Fruit fly (Drosophila melanogaster) whole organism: ENCODE results near the gene CG18549.

Source experiments
- CG8478 ChIP-seq: fragments of >200 bp; optimal IDR thresholded peaks from 2 replicates; lab custom pipeline; 2018; ENCODE audit warnings: inconsistent platforms
- Dll ChIP-seq: fragments of >200 bp; optimal IDR thresholded peaks from 2 replicates; lab custom pipeline; 2017
- EcR ChIP-seq, 2 experiments: fragments of >200 bp; optimal IDR thresholded peaks; 2 replicates each; lab custom pipeline; 2017; ENCODE audit warnings: missing biosample characterization in 2 of 2, missing genetic modification characterization in 2 of 2, missing genetic modification reagents in 2 of 2
- pan ChIP-seq: fragments of >200 bp; optimal IDR thresholded peaks from 2 replicates; lab custom pipeline; 2017
- psq ChIP-seq: fragments of >200 bp; optimal IDR thresholded peaks from 2 replicates; lab custom pipeline; 2017
- usp ChIP-seq: fragments of >200 bp; optimal IDR thresholded peaks from 2 replicates; lab custom pipeline; 2017; ENCODE audit warnings: missing biosample characterization, missing genetic modification characterization, mixed read lengths

Gene CG18549

DNA sequence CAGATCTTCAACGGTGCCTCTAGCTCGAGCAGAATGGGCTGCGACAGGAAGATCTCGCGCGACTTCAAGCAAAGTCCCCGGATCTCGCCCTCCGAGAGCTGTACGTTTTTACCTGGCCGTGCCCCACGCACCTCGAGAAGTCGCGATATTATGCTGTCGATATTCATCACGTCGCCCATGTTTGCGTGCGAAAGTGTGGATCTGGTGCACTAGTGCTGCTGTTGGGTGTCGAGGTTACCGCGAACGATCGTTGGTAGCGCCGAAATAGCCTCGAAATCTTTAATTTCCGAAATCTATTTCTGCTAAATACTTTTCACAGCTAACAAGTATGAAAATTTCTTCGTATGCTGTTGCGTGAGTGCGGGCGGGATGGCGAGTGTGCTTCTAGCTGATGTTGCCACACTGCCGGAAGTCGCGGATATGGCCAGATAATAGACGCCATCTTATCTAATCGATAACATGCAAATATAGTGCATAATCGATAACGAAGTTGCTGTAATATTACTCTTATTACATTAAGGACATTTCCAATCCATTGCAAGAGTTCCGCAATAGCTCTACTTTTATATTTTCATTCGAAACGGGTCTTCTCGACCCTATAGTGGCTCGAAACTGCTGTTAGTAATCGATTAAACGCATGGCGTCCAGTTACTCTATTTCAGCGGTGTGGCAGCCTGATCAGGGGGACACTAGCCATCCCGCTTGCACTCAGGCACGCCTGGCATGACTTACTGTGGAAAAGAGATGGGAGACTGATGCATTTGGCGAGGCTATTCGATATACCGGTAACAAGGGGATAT is 23.4 kb upstream of the CG18549 start, which contains the start of gene Pp1-87B:
Gene Pp1-87B (minus strand): TSS at position 408 of the 800 bp plus-strand sequence.
- TF ChIP-seq CG8478: peak; percentile 71
- TF ChIP-seq EcR (GFP tag; optimal IDR thresholded peaks at IDR 0.05; lab: Kevin White, UChicago): no peak

DNA sequence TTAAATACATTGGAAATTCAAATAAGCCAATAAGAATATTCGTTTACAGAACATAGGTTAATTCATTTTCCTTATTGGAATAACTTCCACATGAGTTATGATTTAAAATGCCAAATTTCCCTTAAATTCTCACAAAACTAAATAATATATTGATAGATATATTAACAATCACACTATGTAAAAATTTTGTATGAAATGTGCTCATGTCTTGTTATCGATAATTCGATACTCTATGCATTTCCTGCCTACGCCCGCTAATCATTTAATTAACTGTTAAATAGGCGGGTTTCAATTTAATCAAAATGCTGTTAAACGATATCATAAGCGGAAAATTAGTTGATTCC is 22.8 kb upstream of the CG18549 start, which contains the start of gene NANS:
Gene NANS (plus strand): TSS at position 269 of the 344 bp plus-strand sequence.
- TF ChIP-seq CG8478: no peak
- no peak for TF ChIP-seq Dll
- no peak for TF ChIP-seq pan
- no peak for TF ChIP-seq usp
- no peak for TF ChIP-seq EcR (GFP tag; optimal IDR thresholded peaks at IDR 0.05; lab: Kevin White, UChicago)
- TF ChIP-seq psq: no peak

DNA sequence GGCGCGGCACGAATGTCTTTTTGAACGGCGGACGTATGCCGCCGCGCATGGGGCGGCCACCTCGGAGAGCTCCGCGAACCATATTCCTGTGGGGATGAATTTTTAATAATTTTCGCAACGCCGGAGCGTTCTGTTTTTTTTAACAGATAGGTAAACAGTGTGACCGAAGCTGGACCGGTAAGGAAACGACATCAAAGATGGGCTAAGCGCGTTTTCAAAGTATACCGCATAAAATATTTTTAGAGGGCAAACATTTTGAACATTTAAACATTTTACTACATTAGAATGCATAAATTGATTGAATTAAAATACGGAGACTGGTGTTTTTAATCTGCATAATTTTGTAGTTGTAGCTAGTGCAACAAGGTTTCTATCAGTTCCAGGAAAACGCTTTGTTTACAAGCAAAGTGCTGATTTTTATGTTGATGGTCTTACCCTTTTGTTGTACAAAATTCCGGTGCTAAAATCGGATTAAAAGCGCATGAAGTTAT is 19.9 kb upstream of the CG18549 start, which contains the start of the genes CG5641 and CG5245:
Gene CG5641 (minus strand): TSS at position 163 of the 491 bp plus-strand sequence.
Gene CG5245 (plus strand): TSS at position 441 of the 491 bp plus-strand sequence.
- no peak for TF ChIP-seq usp
- TF ChIP-seq Dll: no peak
- TF ChIP-seq EcR (GFP tag; optimal IDR thresholded peaks at IDR 0.05; lab: Kevin White, UChicago): no peak
- TF ChIP-seq CG8478: no peak
- TF ChIP-seq pan: no peak
- no peak for TF ChIP-seq psq

dm6 chr3R:12431030-12431489 is 18.0 kb upstream of the CG18549 start, which contains the start of gene Prosalpha2:
Gene Prosalpha2 (plus strand): TSS chr3R:12431321.
- TF ChIP-seq CG8478 (no peak), pan (no peak), Dll (no peak), EcR (GFP tag; optimal IDR thresholded peaks at IDR 0.05; lab: Kevin White, UChicago) (no peak), psq (no peak)

DNA sequence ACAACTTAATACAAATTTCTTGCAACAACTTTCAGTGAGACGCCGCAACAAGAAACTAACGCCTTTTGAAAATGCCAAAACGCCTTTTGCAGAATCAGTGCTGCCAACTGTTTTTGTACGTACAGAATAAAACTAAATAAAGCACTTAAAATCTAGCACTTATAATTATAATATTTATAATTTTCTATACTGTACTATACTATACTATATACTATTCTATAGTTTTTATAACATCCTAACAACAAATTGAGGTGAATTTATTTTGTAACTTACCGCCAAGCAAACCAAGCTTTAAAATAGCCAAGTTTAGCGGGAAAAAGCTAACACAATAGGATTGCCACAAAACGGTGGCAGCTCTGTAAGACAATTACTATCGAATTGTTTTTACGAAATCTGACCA is 15.3 kb upstream of the CG18549 start, which contains the start of the genes Aos1 and Srlp:
Gene Aos1 (minus strand): TSS at position 59 of the 400 bp plus-strand sequence.
Gene Srlp (plus strand): TSS at position 335 of the 400 bp plus-strand sequence.
- no peak for TF ChIP-seq Dll
- TF ChIP-seq pan: no peak
- no peak for TF ChIP-seq usp
- no peak for TF ChIP-seq EcR (GFP tag; optimal IDR thresholded peaks at IDR 0.05; lab: Kevin White, UChicago)
- TF ChIP-seq psq: no peak
- TF ChIP-seq CG8478: no peak

dm6 chr3R:12435948-12436347 is 13.1 kb upstream of the CG18549 start, which contains the start of gene Desat2:
Gene Desat2 (plus strand): TSS chr3R:12436248.
- TF ChIP-seq EcR (GFP tag; optimal IDR thresholded peaks at IDR 0.05; lab: Kevin White, UChicago) (no peak), CG8478 (no peak), usp (no peak), pan (no peak), Dll (no peak), psq (no peak)

dm6 chr3R:12439039-12439400 is 10.1 kb upstream of the CG18549 start, which contains the start of the genes CG17207 and CG46427:
Gene CG17207 (minus strand): TSS chr3R:12439139.
Gene CG46427 (minus strand): TSS chr3R:12439139.
- TF ChIP-seq usp (no peak), psq (no peak)

dm6 chr3R:12439401-12440143 is 9.5 kb upstream of the CG18549 start, which contains the start of gene Desat1:
Gene Desat1 (plus strand): TSS chr3R:12439600.
- TF ChIP-seq CG8478 (no peak), psq (no peak), pan (no peak), usp (no peak), EcR (GFP tag; optimal IDR thresholded peaks at IDR 0.05; lab: Kevin White, UChicago) (no peak), Dll (no peak)

DNA sequence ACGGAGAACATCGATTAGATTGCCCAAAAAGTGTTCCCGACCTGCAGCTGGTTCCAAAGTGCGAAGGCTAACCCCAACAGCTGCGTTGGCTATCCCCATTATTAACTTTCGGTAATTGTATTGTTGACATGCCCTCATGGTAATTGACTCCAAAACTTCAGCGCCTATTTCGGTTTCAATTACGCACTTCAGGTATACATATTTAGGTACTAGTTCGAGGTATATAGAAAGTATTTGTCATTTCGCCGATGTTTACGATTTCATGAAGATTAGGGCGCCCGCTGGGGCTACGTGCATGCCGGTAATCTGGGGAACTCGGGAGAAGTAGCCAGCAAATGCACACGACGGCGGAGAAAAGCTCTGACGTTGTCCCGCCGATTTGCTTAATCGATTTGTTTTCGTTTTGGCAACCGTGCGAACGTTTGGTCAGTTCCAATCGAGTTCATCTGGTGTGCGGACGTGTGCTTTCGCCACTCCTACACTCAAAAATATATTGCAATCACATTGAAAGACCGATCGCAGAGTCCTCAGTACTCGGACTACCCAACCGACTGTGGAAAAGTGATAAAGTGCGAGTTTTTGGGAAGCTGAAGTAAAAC is 8.0 kb upstream of the CG18549 start:
- TF ChIP-seq Dll: no peak

DNA sequence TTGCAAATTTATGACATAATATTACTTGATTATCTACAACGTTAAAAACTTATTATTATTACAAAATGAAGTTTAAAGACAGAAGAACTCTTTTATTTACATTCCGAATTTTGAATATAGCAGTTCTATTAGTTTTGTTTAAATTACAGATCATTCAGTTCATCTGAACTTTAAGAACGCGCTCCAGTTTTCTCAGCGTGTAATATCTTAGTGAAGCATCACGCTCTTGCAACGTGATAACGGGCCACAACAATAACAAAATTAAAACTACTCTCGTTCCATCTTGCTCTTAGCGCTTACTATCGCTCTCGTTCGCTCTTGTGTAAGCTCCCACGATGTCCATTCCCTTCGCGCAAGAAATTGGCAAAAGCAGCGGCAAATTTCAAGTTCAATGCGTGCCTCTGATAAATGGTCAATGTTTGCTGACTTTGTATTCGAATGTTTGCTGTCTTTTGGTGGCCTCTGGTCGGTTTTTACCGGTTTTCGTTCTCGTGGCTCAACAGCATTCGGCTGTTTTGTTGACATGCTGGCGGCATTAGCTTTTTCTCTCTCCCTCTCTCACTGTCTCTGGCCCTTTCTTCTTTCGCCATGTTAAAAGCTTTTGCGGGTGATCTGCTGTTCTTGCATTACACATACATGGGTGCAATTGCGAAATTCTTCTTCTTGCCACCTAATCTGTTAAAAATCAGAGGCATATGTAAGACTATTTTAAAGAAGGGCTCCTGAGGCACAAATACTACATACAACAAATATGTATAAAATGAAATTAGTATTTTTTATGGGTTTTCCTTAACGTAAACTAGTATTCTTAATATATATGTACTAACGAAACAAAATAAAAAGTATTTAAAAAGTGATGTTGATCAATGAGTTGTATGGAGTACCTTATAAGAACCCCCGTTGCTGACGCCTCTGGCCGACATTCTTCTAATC is 6.2 kb upstream of the CG18549 start:
- TF ChIP-seq CG8478 (peak; percentile 7), usp (no peak), pan (no peak), EcR (GFP tag; optimal IDR thresholded peaks at IDR 0.05; lab: Kevin White, UChicago) (no peak)

DNA sequence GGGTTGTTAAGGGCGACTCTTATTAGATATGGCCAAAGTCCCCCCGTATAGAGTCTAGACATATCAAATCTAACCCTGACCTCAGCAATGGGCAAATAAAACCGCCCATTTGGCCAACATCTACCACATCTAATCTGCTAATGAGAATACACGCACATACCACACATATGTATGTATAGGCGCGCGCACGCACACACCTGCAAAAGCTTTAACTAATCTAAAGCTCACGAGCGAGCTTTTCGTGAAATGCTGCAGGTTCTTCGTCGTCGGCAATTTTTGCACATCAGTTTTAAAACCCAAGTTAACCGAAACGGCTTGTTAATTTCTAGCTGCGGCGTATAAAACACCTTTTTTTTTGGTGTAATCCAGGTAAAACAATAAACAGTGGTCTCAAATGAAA is 5.3 kb upstream of the CG18549 start:
- TF ChIP-seq usp: no peak
- TF ChIP-seq Dll: no peak
- TF ChIP-seq psq: no peak
- TF ChIP-seq pan: no peak
- no peak for TF ChIP-seq CG8478
- TF ChIP-seq EcR (GFP tag; optimal IDR thresholded peaks at IDR 0.05; lab: Kevin White, UChicago): no peak

- no peak for TF ChIP-seq pan
- TF ChIP-seq CG8478: no peak
- TF ChIP-seq EcR (GFP tag; optimal IDR thresholded peaks at IDR 0.05; lab: Kevin White, UChicago): no peak
- no peak for TF ChIP-seq psq
- TF ChIP-seq Dll: no peak
- TF ChIP-seq usp: no peak
These were observed 3.6 kb upstream of the CG18549 start for dm6 chr3R:12445468-12445867.
